Worm (Caenorhabditis elegans): ENCODE results near the gene F52E1.14.

The F52E1.14 gene

ce11 chrV:8358702-8359101 lies 25.0 kb upstream of the F52E1.14 start:
- no peak for TF ChIP-seq snpc-1.2 (GFP tag; IDR thresholded peaks at IDR 0.05)
- TF ChIP-seq aha-1 (tag): peak; percentile 79
- no peak for TF ChIP-seq R02D3.7 (tag; optimal IDR thresholded peaks at IDR 0.05)
- TF ChIP-seq T26A8.4 (GFP tag; IDR thresholded peaks at IDR 0.05): no peak
- TF ChIP-seq pqm-1 (tag; optimal IDR thresholded peaks at IDR 0.05): no peak

ce11 chrV:8359113-8359564 lies 24.6 kb upstream of the F52E1.14 start, which contains the start of gene mpdu-1:
mpdu-1 (minus strand) TSS chrV:8359163.
- TF ChIP-seq mxl-2 (GFP tag; conservative IDR thresholded peaks at IDR 0.05): no peak
- no peak for TF ChIP-seq daf-16 (GFP tag; optimal IDR thresholded peaks at IDR 0.05)
- peak; percentile 71 for TF ChIP-seq daf-16 (tag; optimal IDR thresholded peaks at IDR 0.05)
- TF ChIP-seq snpc-4 (tag; optimal IDR thresholded peaks at IDR 0.05): peak; percentile 31
- peak; percentile 33 for TF ChIP-seq nhr-48 (tag; optimal IDR thresholded peaks at IDR 0.05)
- no peak for TF ChIP-seq F26F4.8 (GFP tag; conservative IDR thresholded peaks at IDR 0.05)
- peak; percentile 71 for TF ChIP-seq nhr-77 (tag; optimal IDR thresholded peaks at IDR 0.05)
- no peak for TF ChIP-seq spr-3 (GFP tag; optimal IDR thresholded peaks at IDR 0.05)
- TF ChIP-seq pha-4 (GFP tag; IDR thresholded peaks at IDR 0.05): no peak
- peak; percentile 57 for TF ChIP-seq pha-4 (tag; optimal IDR thresholded peaks at IDR 0.05)
- peak; percentile 71 for TF ChIP-seq pqm-1 (tag; optimal IDR thresholded peaks at IDR 0.05)
- TF ChIP-seq ztf-7 (tag; optimal IDR thresholded peaks at IDR 0.05): peak; percentile 59
- TF ChIP-seq zfp-3 (GFP tag; conservative IDR thresholded peaks at IDR 0.05): no peak
- peak; percentile 80 for TF ChIP-seq dpl-1 (GFP tag; optimal IDR thresholded peaks at IDR 0.05)
- TF ChIP-seq madf-9 (GFP tag; conservative IDR thresholded peaks at IDR 0.05): no peak
- TF ChIP-seq rbr-2 (tag; optimal IDR thresholded peaks at IDR 0.05): peak; percentile 26
- peak; percentile 36 for TF ChIP-seq nhr-6 (tag; optimal IDR thresholded peaks at IDR 0.05)
- no peak for TF ChIP-seq spr-1 (tag; optimal IDR thresholded peaks at IDR 0.05)
- TF ChIP-seq lsy-2 (tag; optimal IDR thresholded peaks at IDR 0.05): peak in 1 of 2 experiments; percentile 87
- no peak for TF ChIP-seq nhr-76 (tag; optimal IDR thresholded peaks at IDR 0.05)
- peak; percentile 89 for TF ChIP-seq dve-1 (tag; optimal IDR thresholded peaks at IDR 0.05; ENCODE audit: insufficient read depth)
- TF ChIP-seq nhr-28 (tag; optimal IDR thresholded peaks at IDR 0.05): peak; percentile 69
- TF ChIP-seq lir-3 (tag; optimal IDR thresholded peaks at IDR 0.05): no peak
- peak; percentile 36 for TF ChIP-seq hlh-30 (tag; optimal IDR thresholded peaks at IDR 0.05; ENCODE audit: insufficient read depth)
- TF ChIP-seq T20F7.1 (GFP tag; optimal IDR thresholded peaks at IDR 0.05): peak; percentile 72

- TF ChIP-seq daf-12 (tag; optimal IDR thresholded peaks at IDR 0.05): no peak
- no peak for TF ChIP-seq F49E8.2 (tag; optimal IDR thresholded peaks at IDR 0.05; ENCODE audit: borderline replicate concordance)
- TF ChIP-seq unc-39 (tag; optimal IDR thresholded peaks at IDR 0.05): no peak
- TF ChIP-seq F44E2.7 (GFP tag; IDR thresholded peaks at IDR 0.05): no peak
- TF ChIP-seq T20F7.1 (GFP tag; optimal IDR thresholded peaks at IDR 0.05): no peak
- no peak for TF ChIP-seq ceh-82 (tag; optimal IDR thresholded peaks at IDR 0.05)
- TF ChIP-seq nhr-41 (GFP tag; IDR thresholded peaks at IDR 0.05): no peak
- TF ChIP-seq ceh-62 (tag; optimal IDR thresholded peaks at IDR 0.05): no peak
- TF ChIP-seq mxl-2 (GFP tag; conservative IDR thresholded peaks at IDR 0.05): no peak
- no peak for TF ChIP-seq ZK337.2 (GFP tag; IDR thresholded peaks at IDR 0.05)
- TF ChIP-seq lin-39 (tag; optimal IDR thresholded peaks at IDR 0.05): no peak
Observed at ce11 chrV:8359792-8360191, 23.9 kb upstream of the F52E1.14 start, which contains the start of gene F38E1.6. F38E1.6 (plus strand) TSS chrV:8360092.

- TF ChIP-seq ama-1 (optimal IDR thresholded peaks at IDR 0.05) (no peak), ceh-44 (GFP tag; IDR thresholded peaks at IDR 0.05) (no peak), sdz-12 (GFP tag; optimal IDR thresholded peaks at IDR 0.05) (no peak)
Observed at ce11 chrV:8370705-8371104, 13.0 kb upstream of the F52E1.14 start, which contains the start of gene gpa-2. gpa-2 (plus strand) TSS chrV:8371005.
